Fruit fly (Drosophila melanogaster) whole organism, embryonic: ENCODE measurements around the gene CG17786.

Experiments used
- Atf-2 ChIP-seq: fragments of 200-800 bp; sonication (Bioruptor generic); optimal IDR thresholded peaks from 2 replicates; lab custom pipeline; 2016; ENCODE audit warnings: missing biosample characterization, missing genetic modification characterization
- Atf3 ChIP-seq: fragments of 200-800 bp; sonication (Bioruptor generic); optimal IDR thresholded peaks from 3 replicates; lab custom pipeline; 2016; ENCODE audit warnings: missing biosample characterization, missing genetic modification characterization
- Bdp1 ChIP-seq: fragments of 200-800 bp; sonication (Bioruptor generic); optimal IDR thresholded peaks from 3 replicates; lab custom pipeline; 2016; ENCODE audit warnings: missing biosample characterization, missing genetic modification characterization
- CG10462 ChIP-seq: fragments of 200-800 bp; sonication (Bioruptor generic); optimal IDR thresholded peaks from 2 replicates; lab custom pipeline; 2016; ENCODE audit warnings: missing biosample characterization, missing genetic modification characterization
- CG10543 ChIP-seq: fragments of 200-800 bp; sonication (Bioruptor generic); optimal IDR thresholded peaks from 3 replicates; lab custom pipeline; 2017; ENCODE audit warnings: missing biosample characterization, mild to moderate bottlenecking, missing genetic modification characterization, moderate library complexity
- CG10959 ChIP-seq: fragments of 200-800 bp; sonication (Bioruptor generic); IDR thresholded peaks from 2 replicates; pipeline ENCODE4 v1.3.6; 2022; ENCODE audit warnings: missing biosample characterization, missing genetic modification characterization
- CG11247 ChIP-seq: fragments of 200-800 bp; sonication (Bioruptor generic); IDR thresholded peaks from 2 replicates; pipeline ENCODE4 v1.3.6; 2022; ENCODE audit warnings: missing biosample characterization, missing genetic modification characterization
- CG16813 ChIP-seq: fragments of 200-800 bp; sonication (Bioruptor generic); IDR thresholded peaks from 3 replicates; pipeline ENCODE4 v1.3.6; 2022; ENCODE audit warnings: missing biosample characterization, missing genetic modification characterization; ENCODE audit not compliant: partially characterized antibody
- CG18011 ChIP-seq: fragments of 200-800 bp; sonication (Bioruptor generic); optimal IDR thresholded peaks from 2 replicates; lab custom pipeline; 2017; ENCODE audit warnings: missing biosample characterization, missing genetic modification characterization, mild to moderate bottlenecking, moderate library complexity, missing genotype
- CG18476 ChIP-seq: fragments of 200-800 bp; sonication (Bioruptor generic); optimal IDR thresholded peaks from 2 replicates; lab custom pipeline; 2016; ENCODE audit warnings: missing biosample characterization, mild to moderate bottlenecking, missing genetic modification characterization
- CG2199 ChIP-seq: fragments of 200-800 bp; sonication (Bioruptor generic); IDR thresholded peaks from 3 replicates; pipeline ENCODE4 v1.3.6; 2022; ENCODE audit warnings: missing biosample characterization, missing genetic modification characterization
- CG30431 ChIP-seq: fragments of 200-800 bp; sonication (Bioruptor generic); optimal IDR thresholded peaks from 2 replicates; lab custom pipeline; 2017; ENCODE audit warnings: missing biosample characterization, missing genetic modification characterization
- CG31388 ChIP-seq: fragments of 200-800 bp; sonication (Bioruptor generic); optimal IDR thresholded peaks from 2 replicates; lab custom pipeline; 2016; ENCODE audit warnings: missing biosample characterization, missing genetic modification characterization
- CG3407 ChIP-seq: fragments of 200-800 bp; sonication (Bioruptor generic); optimal IDR thresholded peaks from 2 replicates; lab custom pipeline; 2018; ENCODE audit warnings: missing biosample characterization, mild to moderate bottlenecking, missing genetic modification characterization
- CG4820 ChIP-seq: fragments of 200-800 bp; sonication (Bioruptor generic); optimal IDR thresholded peaks from 3 replicates; lab custom pipeline; 2016; ENCODE audit warnings: missing biosample characterization, missing genetic modification characterization
- CG7786 ChIP-seq: fragments of 200-800 bp; sonication (Bioruptor generic); optimal IDR thresholded peaks from 2 replicates; lab custom pipeline; 2016; ENCODE audit warnings: missing biosample characterization, missing genetic modification characterization
- CG7963 ChIP-seq: fragments of 200-800 bp; sonication (Bioruptor generic); IDR thresholded peaks from 3 replicates; pipeline ENCODE4 v1.3.6; 2022; ENCODE audit warnings: missing biosample characterization, missing genetic modification characterization; ENCODE audit not compliant: partially characterized antibody
- CG8765 ChIP-seq: fragments of 200-800 bp; sonication (Bioruptor generic); IDR thresholded peaks from 2 replicates; pipeline ENCODE4 v1.3.6; 2022; ENCODE audit warnings: missing biosample characterization, missing genetic modification characterization
- CG8924 ChIP-seq: fragments of 200-800 bp; optimal IDR thresholded peaks from 3 replicates; lab custom pipeline; 2019; ENCODE audit warnings: missing biosample characterization, mild to moderate bottlenecking, missing genetic modification characterization, moderate library complexity
- D ChIP-seq, 2 experiments: fragments of 200-800 bp in 1 of 2; fragments of >200 bp in 1 of 2; sonication (Bioruptor generic) in 1 of 2; optimal IDR thresholded peaks; 2 replicates in 1 of 2; 3 replicates in 1 of 2; lab custom pipeline; 2017; ENCODE audit warnings: mild to moderate bottlenecking in 1 of 2, missing biosample characterization in 1 of 2, missing genetic modification characterization in 1 of 2, missing genetic modification reagents in 1 of 2
- Dfd ChIP-seq, 2 experiments: fragments of >200 bp; optimal IDR thresholded peaks; 2 replicates each; lab custom pipeline; 2017; ENCODE audit warnings: missing biosample characterization in 2 of 2, missing genetic modification characterization in 2 of 2
- HLHmδ ChIP-seq: fragments of 200-800 bp; sonication (Bioruptor generic); optimal IDR thresholded peaks from 2 replicates; lab custom pipeline; 2018; ENCODE audit warnings: missing biosample characterization, mild to moderate bottlenecking, missing genetic modification characterization, moderate library complexity
- HmgZ ChIP-seq: fragments of 200-800 bp; sonication (Bioruptor generic); optimal IDR thresholded peaks from 2 replicates; lab custom pipeline; 2018; ENCODE audit warnings: missing biosample characterization, mild to moderate bottlenecking, missing genetic modification characterization
- NFAT ChIP-seq: fragments of 200-800 bp; sonication (Bioruptor generic); IDR thresholded peaks from 2 replicates; pipeline ENCODE4 v1.3.6; 2022; ENCODE audit warnings: missing biosample characterization, missing genetic modification characterization
- Nf-YA ChIP-seq: fragments of 200-800 bp; sonication (Bioruptor generic); IDR thresholded peaks from 2 replicates; pipeline ENCODE4 v1.3.6; 2022; ENCODE audit warnings: missing biosample characterization, missing genetic modification characterization
- Nf-YC ChIP-seq: fragments of 200-800 bp; optimal IDR thresholded peaks from 3 replicates; lab custom pipeline; 2019; ENCODE audit warnings: missing biosample characterization, mild to moderate bottlenecking, missing genetic modification characterization, moderate library complexity
- Side ChIP-seq: fragments of 200-800 bp; sonication (Bioruptor generic); optimal IDR thresholded peaks from 2 replicates; lab custom pipeline; 2016; ENCODE audit warnings: missing biosample characterization, missing genetic modification characterization
- Sox102F ChIP-seq: fragments of 200-800 bp; sonication (Bioruptor generic); optimal IDR thresholded peaks from 2 replicates; lab custom pipeline; 2018; ENCODE audit warnings: missing biosample characterization, mild to moderate bottlenecking, missing genetic modification characterization, moderate library complexity
- Sry-δ ChIP-seq: fragments of 200-800 bp; sonication (Bioruptor generic); optimal IDR thresholded peaks from 2 replicates; lab custom pipeline; 2016; ENCODE audit warnings: missing biosample characterization, missing genetic modification characterization
- Xrp1 ChIP-seq: fragments of 200-800 bp; sonication (Bioruptor generic); IDR thresholded peaks from 2 replicates; pipeline ENCODE4 v1.3.6; 2022; ENCODE audit warnings: missing biosample characterization, missing genetic modification characterization
- ato ChIP-seq: fragments of 200-800 bp; sonication (Bioruptor generic); IDR thresholded peaks from 2 replicates; pipeline ENCODE4 v1.3.6; 2022; ENCODE audit warnings: missing biosample characterization, missing genetic modification characterization; ENCODE audit not compliant: partially characterized antibody
- bbx ChIP-seq: fragments of 200-800 bp; sonication (Bioruptor generic); IDR thresholded peaks from 2 replicates; pipeline ENCODE4 v1.3.6; 2022; ENCODE audit warnings: missing biosample characterization, missing genetic modification characterization; ENCODE audit not compliant: partially characterized antibody
- crp ChIP-seq, 2 experiments: fragments of 200-800 bp; sonication (Bioruptor generic); optimal IDR thresholded peaks; 2 replicates in 1 of 2; 3 replicates in 1 of 2; lab custom pipeline; 2017; ENCODE audit warnings: missing biosample characterization in 2 of 2, missing genetic modification characterization in 2 of 2, mild to moderate bottlenecking in 1 of 2, moderate library complexity in 1 of 2
- da ChIP-seq: fragments of 200-800 bp; sonication (Bioruptor generic); optimal IDR thresholded peaks from 2 replicates; lab custom pipeline; 2016; ENCODE audit warnings: missing biosample characterization, missing genetic modification characterization
- dmrt11E ChIP-seq: fragments of 200-800 bp; sonication (Bioruptor generic); optimal IDR thresholded peaks from 3 replicates; lab custom pipeline; 2018; ENCODE audit warnings: missing biosample characterization, mild to moderate bottlenecking, missing genetic modification characterization, moderate library complexity
- dysf ChIP-seq: fragments of 200-800 bp; sonication (Bioruptor generic); IDR thresholded peaks from 3 replicates; pipeline ENCODE4 v1.3.6; 2022; ENCODE audit warnings: missing biosample characterization, missing genetic modification characterization
- fd96Cb ChIP-seq: fragments of 200-800 bp; sonication (Bioruptor generic); optimal IDR thresholded peaks from 2 replicates; lab custom pipeline; 2018; ENCODE audit warnings: missing biosample characterization, mild to moderate bottlenecking, missing genetic modification characterization, moderate library complexity
- gfzf ChIP-seq: fragments of 200-800 bp; sonication (Bioruptor generic); optimal IDR thresholded peaks from 2 replicates; lab custom pipeline; 2016; ENCODE audit warnings: missing biosample characterization, mild to moderate bottlenecking, missing genetic modification characterization, moderate library complexity
- grn ChIP-seq: fragments of 200-800 bp; sonication (Bioruptor generic); optimal IDR thresholded peaks from 3 replicates; lab custom pipeline; 2017; ENCODE audit warnings: missing biosample characterization, missing genetic modification characterization
- ind ChIP-seq: fragments of 200-800 bp; sonication (Bioruptor generic); optimal IDR thresholded peaks from 3 replicates; lab custom pipeline; 2016; ENCODE audit warnings: missing biosample characterization, missing genetic modification characterization
- maf-S ChIP-seq: fragments of 200-800 bp; sonication (Bioruptor generic); optimal IDR thresholded peaks from 2 replicates; lab custom pipeline; 2016; ENCODE audit warnings: missing biosample characterization, missing genetic modification characterization
- pan ChIP-seq, 4 experiments: fragments of >200 bp in 3 of 4; fragments of 200-800 bp in 1 of 4; sonication (Bioruptor generic) in 1 of 4; optimal IDR thresholded peaks in 3 of 4; IDR thresholded peaks in 1 of 4; 2 replicates each; pipeline versions ENCODE4 v1.3.6 to Lab custom; 2017 to 2022; ENCODE audit warnings: missing biosample characterization in 2 of 4, missing genetic modification characterization in 2 of 4, mixed read lengths in 1 of 4
- ssp ChIP-seq: fragments of 200-800 bp; sonication (Bioruptor generic); IDR thresholded peaks from 2 replicates; pipeline ENCODE4 v1.3.6; 2022; ENCODE audit warnings: missing biosample characterization, missing genetic modification characterization
- sug ChIP-seq: fragments of 200-800 bp; optimal IDR thresholded peaks from 2 replicates; lab custom pipeline; 2019; ENCODE audit warnings: missing biosample characterization, mild to moderate bottlenecking, missing genetic modification characterization, moderate library complexity
- toy ChIP-seq: fragments of 200-800 bp; sonication (Bioruptor generic); IDR thresholded peaks from 2 replicates; pipeline ENCODE4 v1.3.6; 2022; ENCODE audit warnings: missing biosample characterization, missing genetic modification characterization
- unpg ChIP-seq: fragments of 200-800 bp; sonication (Bioruptor generic); optimal IDR thresholded peaks from 3 replicates; lab custom pipeline; 2018; ENCODE audit warnings: missing biosample characterization, mild to moderate bottlenecking, missing genetic modification characterization, moderate library complexity
- usp ChIP-seq: fragments of >200 bp; optimal IDR thresholded peaks from 2 replicates; lab custom pipeline; 2017; ENCODE audit warnings: missing biosample characterization, missing genetic modification characterization
- yki ChIP-seq: fragments of >200 bp; optimal IDR thresholded peaks from 3 replicates; lab custom pipeline; 2018
- zfh2 ChIP-seq: fragments of 200-800 bp; sonication (Bioruptor generic); optimal IDR thresholded peaks from 2 replicates; lab custom pipeline; 2016; ENCODE audit warnings: missing biosample characterization, missing genetic modification characterization

The CG17786 gene

dm6 chr3R:24206341-24207114 is 12.0 kb downstream of the CG17786 start (continued):
- no peak for TF ChIP-seq CG2199 (GFP tag; lab: Robert Waterston, UW)
- TF ChIP-seq grn (GFP tag; lab: Kevin White, UChicago), result no peak
- no peak for TF ChIP-seq Nf-YA (GFP tag; lab: Robert Waterston, UW)
- no peak for TF ChIP-seq CG10959 (GFP tag; lab: Robert Waterston, UW)
- peak; percentile 40; the same call in 1 of the 2 replicates for TF ChIP-seq CG11247
- TF ChIP-seq CG18011 (GFP tag; lab: Kevin White, UChicago), result no peak
- peak; percentile 70 for TF ChIP-seq dysf (GFP tag; lab: Robert Waterston, UW)
- no peak for TF ChIP-seq Nf-YC (tag; lab: Kevin White, UChicago)
- TF ChIP-seq da (GFP tag; lab: Kevin White, UChicago), result no peak
- no peak for TF ChIP-seq HLHmδ
- no peak for TF ChIP-seq CG7786 (GFP tag; lab: Kevin White, UChicago)
- TF ChIP-seq Dfd (GFP tag; optimal IDR thresholded peaks at IDR 0.05; lab: Kevin White, UChicago), result no peak
- TF ChIP-seq Bdp1 (GFP tag; lab: Kevin White, UChicago), result no peak
- TF ChIP-seq zfh2 (GFP tag; lab: Kevin White, UChicago), result no peak
- TF ChIP-seq CG16813 (GFP tag; lab: Robert Waterston, UW), result no peak
- TF ChIP-seq bbx (GFP tag; lab: Robert Waterston, UW), result no peak
- no peak for TF ChIP-seq CG30431 (GFP tag; lab: Kevin White, UChicago)
- no peak for TF ChIP-seq D (optimal IDR thresholded peaks at IDR 0.05; lab: Kevin White, UChicago)
- TF ChIP-seq D (GFP tag; optimal IDR thresholded peaks at IDR 0.05; lab: Kevin White, UChicago), result peak; percentile 53
- peak; percentile 84 for TF ChIP-seq Sox102F (GFP tag; lab: Kevin White, UChicago)
- TF ChIP-seq CG18476, result no peak
- no peak for TF ChIP-seq CG31388 (GFP tag; lab: Kevin White, UChicago)
- TF ChIP-seq CG8765 (GFP tag; lab: Robert Waterston, UW), result no peak
- TF ChIP-seq HmgZ (tag; lab: Kevin White, UChicago), result no peak
- TF ChIP-seq gfzf (GFP tag; lab: Kevin White, UChicago), result no peak
- no peak for TF ChIP-seq Atf-2 (GFP tag; lab: Kevin White, UChicago)
- TF ChIP-seq CG10543 (GFP tag; lab: Kevin White, UChicago), result no peak
- no peak for TF ChIP-seq CG7963
- no peak for TF ChIP-seq CG10462
- TF ChIP-seq CG3407 (GFP tag; lab: Kevin White, UChicago), result peak; percentile 27
- TF ChIP-seq toy, result no peak
- TF ChIP-seq Side (GFP tag; lab: Kevin White, UChicago), result no peak
- TF ChIP-seq NFAT (GFP tag; lab: Robert Waterston, UW), result no peak
- TF ChIP-seq unpg (GFP tag; lab: Kevin White, UChicago), result peak; percentile 60
- no peak for TF ChIP-seq Sry-δ (GFP tag; lab: Kevin White, UChicago)
- TF ChIP-seq ssp (GFP tag; lab: Robert Waterston, UW), result peak; percentile 46
- no peak for TF ChIP-seq pan (optimal IDR thresholded peaks at IDR 0.05; lab: Kevin White, UChicago)
- peak in 1 of 2 experiments; percentile 51 for TF ChIP-seq pan (GFP tag; optimal IDR thresholded peaks at IDR 0.05 in 1 of 2, IDR thresholded peaks at IDR 0.05 in 1 of 2)
- TF ChIP-seq yki (lab: Kevin White, UChicago), result no peak
- TF ChIP-seq maf-S (GFP tag; lab: Kevin White, UChicago), result no peak
- no peak for TF ChIP-seq Atf3 (GFP tag; lab: Kevin White, UChicago)
- TF ChIP-seq usp, result no peak
- TF ChIP-seq crp (GFP tag; optimal IDR thresholded peaks at IDR 0.05; lab: Kevin White, UChicago), result no peak
- TF ChIP-seq sug (tag; lab: Kevin White, UChicago), result no peak
- TF ChIP-seq fd96Cb (tag; lab: Kevin White, UChicago), result peak; percentile 62
- TF ChIP-seq dmrt11E (tag; lab: Kevin White, UChicago), result no peak
- no peak for TF ChIP-seq ato (GFP tag; lab: Robert Waterston, UW)
- TF ChIP-seq ind (GFP tag; lab: Kevin White, UChicago), result peak; percentile 15
- peak; percentile 72 for TF ChIP-seq Xrp1 (GFP tag; lab: Robert Waterston, UW)
- TF ChIP-seq CG4820, result peak; percentile 25
- TF ChIP-seq CG8924 (tag; lab: Kevin White, UChicago), result peak; percentile 48
